Worm (Caenorhabditis elegans): ENCODE results near the gene lron-14.

ce11 chrIV:9584352-9584751 lies 17.9 kb upstream of the lron-14 start:
- TF ChIP-seq scrt-1 (GFP tag; IDR thresholded peaks at IDR 0.05) (no peak), ama-1 (optimal IDR thresholded peaks at IDR 0.05) (no peak), hmbx-1 (tag; optimal IDR thresholded peaks at IDR 0.05) (no peak), B0310.2 (tag; optimal IDR thresholded peaks at IDR 0.05) (no peak), aly-1 (tag; optimal IDR thresholded peaks at IDR 0.05) (no peak), tbx-37 (GFP tag; conservative IDR thresholded peaks at IDR 0.05) (no peak), ceh-13 (GFP tag; optimal IDR thresholded peaks at IDR 0.05) (no peak), pes-1 (GFP tag; IDR thresholded peaks at IDR 0.05) (no peak), tra-4 (tag; optimal IDR thresholded peaks at IDR 0.05) (no peak), hnd-1 (tag; optimal IDR thresholded peaks at IDR 0.05) (no peak)

Measured in whole organism, early embryonic.